Worm (Caenorhabditis elegans) whole organism, midembryonic: ENCODE measurements around the gene srx-102.

ENCODE experiments used
- flt-1 ChIP-seq: fragments of 200-800 bp; sonication (Bioruptor generic); IDR thresholded peaks from 2 replicates; pipeline ENCODE4 v1.3.6; 2022; ENCODE audit warnings: missing genetic modification characterization, missing compliant biosample characterization
- klf-2 ChIP-seq: fragments of 200-800 bp; sonication (Bioruptor generic); conservative IDR thresholded peaks from 2 replicates; pipeline ENCODE4 v1.3.6; 2022; ENCODE audit warnings: missing genetic modification reagents, missing genetic modification characterization, missing compliant biosample characterization
- med-1 ChIP-seq: sonication (generic microtip); optimal IDR thresholded peaks from 2 replicates; lab custom pipeline; 2017; ENCODE audit warnings: missing genetic modification characterization, mild to moderate bottlenecking, missing compliant biosample characterization, antibody characterized with exemption, missing genetic modification reagents; ENCODE audit not compliant: insufficient read depth
- tab-1 ChIP-seq: fragments of 200-800 bp; sonication (Bioruptor generic); IDR thresholded peaks from 2 replicates; pipeline ENCODE4 v1.3.6; 2022; ENCODE audit warnings: missing genetic modification characterization, missing compliant biosample characterization
- ztf-23 ChIP-seq: fragments of 200-800 bp; sonication (Bioruptor generic); IDR thresholded peaks from 2 replicates; pipeline ENCODE4 v1.3.6; 2022; ENCODE audit warnings: missing genetic modification reagents, missing genetic modification characterization, missing compliant biosample characterization
- ztf-29 ChIP-seq: fragments of 200-800 bp; sonication (Bioruptor generic); IDR thresholded peaks from 2 replicates; pipeline ENCODE4 v1.3.6; 2022; ENCODE audit warnings: missing genetic modification reagents, missing genetic modification characterization, missing compliant biosample characterization

DNA sequence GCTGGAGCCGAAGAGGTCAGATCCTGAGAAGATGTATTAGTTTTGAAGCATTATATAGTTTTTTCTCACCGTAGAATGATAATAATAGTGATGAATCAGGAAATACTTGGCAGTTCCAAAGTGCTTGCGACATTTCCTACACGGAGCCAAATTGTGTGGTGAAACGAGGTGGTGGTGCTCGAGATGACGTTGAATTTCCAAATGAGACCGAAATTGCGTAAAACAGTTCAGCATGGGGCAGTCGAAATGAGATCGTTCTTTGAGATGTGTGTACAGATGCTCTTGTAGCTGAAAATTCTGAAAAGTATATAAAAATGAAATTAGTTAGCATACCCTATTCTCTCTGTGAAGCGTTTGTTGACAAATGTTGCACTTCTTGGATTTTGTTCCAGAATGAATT is 33.4 kb upstream of the srx-102 start, which contains the start of gene C46E10.8:
- no peak for TF ChIP-seq ztf-23 (GFP tag; lab: Robert Waterston, UW)
- TF ChIP-seq klf-2: no peak
- no peak for TF ChIP-seq ztf-29 (GFP tag; lab: Robert Waterston, UW)
- TF ChIP-seq tab-1 (GFP tag; lab: Robert Waterston, UW): no peak
- TF ChIP-seq flt-1: no peak
- TF ChIP-seq med-1 (GFP tag; lab: Kevin White, UChicago): no peak
